Fruit fly (Drosophila melanogaster) whole organism, adult: ENCODE data around the gene Rpn13R.

Experiments used
- CG1620 ChIP-seq: fragments of 200-800 bp; sonication (Bioruptor generic); optimal IDR thresholded peaks from 2 replicates; lab custom pipeline; 2016; ENCODE audit warnings: missing biosample characterization, missing genetic modification characterization
- CG33017 ChIP-seq: fragments of 200-800 bp; sonication (Bioruptor generic); optimal IDR thresholded peaks from 2 replicates; lab custom pipeline; 2018; ENCODE audit warnings: missing biosample characterization, mild to moderate bottlenecking, missing genetic modification characterization, moderate library complexity
- CG5204 ChIP-seq: fragments of 200-800 bp; sonication (Bioruptor generic); optimal IDR thresholded peaks from 2 replicates; lab custom pipeline; 2016; ENCODE audit warnings: missing biosample characterization, missing genetic modification characterization
- Crg-1 ChIP-seq: fragments of 200-800 bp; sonication (Bioruptor generic); optimal IDR thresholded peaks from 2 replicates; lab custom pipeline; 2016; ENCODE audit warnings: missing biosample characterization, missing genetic modification characterization
- Hr96 ChIP-seq: fragments of 200-800 bp; sonication (Bioruptor generic); optimal IDR thresholded peaks from 2 replicates; lab custom pipeline; 2016; ENCODE audit warnings: missing biosample characterization, missing genetic modification characterization
- bab1 ChIP-seq: fragments of 200-800 bp; sonication (Bioruptor generic); optimal IDR thresholded peaks from 3 replicates; lab custom pipeline; 2019; ENCODE audit warnings: missing biosample characterization, mild to moderate bottlenecking, missing genetic modification characterization, moderate library complexity
- kay ChIP-seq: fragments of 200-800 bp; sonication (Bioruptor generic); peaks from one replicate; lab custom pipeline; 2016; ENCODE audit warnings: missing biosample characterization, missing genetic modification characterization, borderline replicate concordance
- ovo ChIP-seq: fragments of 200-800 bp; sonication (Bioruptor generic); optimal IDR thresholded peaks from 2 replicates; lab custom pipeline; 2016; ENCODE audit warnings: missing biosample characterization, missing genetic modification characterization

DNA sequence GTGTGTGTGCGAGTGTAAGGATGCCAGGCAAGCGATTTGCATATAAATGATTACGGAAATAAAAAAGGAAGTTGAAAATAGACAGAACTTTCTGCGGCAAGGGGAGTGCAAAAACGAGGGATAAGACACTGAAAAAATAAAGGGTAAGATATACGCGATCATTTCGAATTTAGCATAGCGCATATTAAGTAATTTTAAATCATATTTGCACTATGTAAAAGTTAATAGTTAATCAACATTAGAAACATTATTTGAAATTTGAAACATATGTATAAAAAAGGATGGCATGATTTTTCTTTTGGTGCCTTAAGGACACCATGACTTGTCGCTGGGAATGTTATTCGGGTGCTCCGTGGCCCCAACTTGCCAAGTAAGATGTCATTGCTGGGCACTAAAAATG is 18.6 kb upstream of the Rpn13R start:
- TF ChIP-seq Hr96 (GFP tag; lab: Kevin White, UChicago) = no peak
- no peak for TF ChIP-seq CG33017
- no peak for TF ChIP-seq Crg-1
- TF ChIP-seq CG1620 (GFP tag; lab: Kevin White, UChicago) = no peak
- no peak for TF ChIP-seq bab1 (GFP tag; lab: Kevin White, UChicago)
- no peak for TF ChIP-seq kay
- no peak for TF ChIP-seq CG5204 (GFP tag; lab: Kevin White, UChicago)
- no peak for TF ChIP-seq ovo (GFP tag; lab: Kevin White, UChicago)
